Fruit fly (Drosophila melanogaster) whole organism, wandering third instar larva: Measurements from ENCODE around the gene Nab2.
A peak's percentile ranks its signal among the peaks of the same experiment; 100 is the strongest.

Experiments used
- Abd-B ChIP-seq: fragments of >200 bp; optimal IDR thresholded peaks from 2 replicates; lab custom pipeline; 2017; ENCODE audit warnings: missing biosample characterization, missing genetic modification characterization
- CG32264 ChIP-seq: fragments of 200-800 bp; sonication (Bioruptor generic); optimal IDR thresholded peaks from 2 replicates; lab custom pipeline; 2016; ENCODE audit warnings: missing biosample characterization, missing genetic modification characterization
- CG9705 ChIP-seq: fragments of 200-800 bp; sonication (Bioruptor generic); optimal IDR thresholded peaks from 2 replicates; lab custom pipeline; 2018; ENCODE audit warnings: missing biosample characterization, mild to moderate bottlenecking, missing genetic modification characterization
- CrebA ChIP-seq: fragments of 200-800 bp; sonication (Bioruptor generic); optimal IDR thresholded peaks from 2 replicates; lab custom pipeline; 2016; ENCODE audit warnings: missing biosample characterization, mild to moderate bottlenecking, missing genetic modification characterization, borderline replicate concordance
- Dfd ChIP-seq: fragments of >200 bp; optimal IDR thresholded peaks from 2 replicates; lab custom pipeline; 2017; ENCODE audit warnings: missing biosample characterization, missing genetic modification characterization
- Dif ChIP-seq: fragments of 200-275, 200-300 bp; sonication (Bioruptor generic); optimal IDR thresholded peaks from 2 replicates; lab custom pipeline; 2018; ENCODE audit warnings: missing biosample characterization, missing genetic modification characterization; ENCODE audit not compliant: partially characterized antibody
- GATAd ChIP-seq: sonication (Bioruptor generic); optimal IDR thresholded peaks from 2 replicates; lab custom pipeline; 2016; ENCODE audit warnings: missing biosample characterization, missing genetic modification characterization
- HLH106 ChIP-seq: fragments of 200-800 bp; optimal IDR thresholded peaks from 3 replicates; lab custom pipeline; 2019; ENCODE audit warnings: missing biosample characterization, mild to moderate bottlenecking, missing genetic modification characterization, moderate library complexity
- Hnf4 ChIP-seq: fragments of 200-800 bp; sonication (Bioruptor generic); optimal IDR thresholded peaks from 2 replicates; lab custom pipeline; 2016; ENCODE audit warnings: missing biosample characterization, mild to moderate bottlenecking, missing genetic modification characterization
- Hr78 ChIP-seq: fragments of >200 bp; optimal IDR thresholded peaks from 2 replicates; lab custom pipeline; 2017; ENCODE audit warnings: missing biosample characterization, missing genetic modification characterization
- Hr83 ChIP-seq: fragments of 200-300 bp; sonication (Bioruptor generic); optimal IDR thresholded peaks from 2 replicates; lab custom pipeline; 2016; ENCODE audit warnings: missing biosample characterization, mild to moderate bottlenecking, missing genetic modification characterization, moderate library complexity; ENCODE audit not compliant: poor library complexity, severe bottlenecking
- Jra ChIP-seq: sonication (Bioruptor generic); optimal IDR thresholded peaks from 2 replicates; lab custom pipeline; 2016; ENCODE audit warnings: missing biosample characterization, missing genetic modification characterization
- Mio ChIP-seq: sonication (Bioruptor generic); optimal IDR thresholded peaks from 2 replicates; lab custom pipeline; 2016; ENCODE audit warnings: missing biosample characterization, missing genetic modification characterization
- Myc ChIP-seq: fragments of >200 bp; optimal IDR thresholded peaks from 2 replicates; lab custom pipeline; 2017
- N ChIP-seq: fragments of >200 bp; optimal IDR thresholded peaks from 2 replicates; lab custom pipeline; 2018; ENCODE audit warnings: missing biosample characterization, missing external identifiers, missing genetic modification characterization
- OdsH ChIP-seq: fragments of 200-800 bp; sonication (Bioruptor generic); optimal IDR thresholded peaks from 2 replicates; lab custom pipeline; 2016; ENCODE audit warnings: missing biosample characterization, mild to moderate bottlenecking, missing genetic modification characterization
- Rel ChIP-seq, 2 experiments: fragments of 200-800 bp; sonication (Bioruptor generic) in 1 of 2; optimal IDR thresholded peaks; 2 replicates in 1 of 2; 3 replicates in 1 of 2; lab custom pipeline; 2016 to 2019; ENCODE audit warnings: mild to moderate bottlenecking in 2 of 2, missing biosample characterization in 2 of 2, missing genetic modification characterization in 2 of 2, moderate library complexity in 1 of 2
- Sp1 ChIP-seq: fragments of 200-800 bp; sonication (Bioruptor generic); optimal IDR thresholded peaks from 3 replicates; lab custom pipeline; 2019; ENCODE audit warnings: missing biosample characterization, mild to moderate bottlenecking, missing genetic modification characterization, moderate library complexity
- Vsx2 ChIP-seq: fragments of 200-300, 225-300 bp; sonication (Bioruptor generic); optimal IDR thresholded peaks from 2 replicates; lab custom pipeline; 2018; ENCODE audit warnings: missing biosample characterization, missing genetic modification characterization; ENCODE audit not compliant: partially characterized antibody
- br ChIP-seq: fragments of 200-800 bp; sonication (Bioruptor generic); optimal IDR thresholded peaks from 2 replicates; lab custom pipeline; 2016; ENCODE audit warnings: missing biosample characterization, missing genetic modification characterization
- brk ChIP-seq: fragments of 200-800 bp; sonication (Bioruptor generic); optimal IDR thresholded peaks from 2 replicates; lab custom pipeline; 2016; ENCODE audit warnings: missing biosample characterization, mild to moderate bottlenecking, missing genetic modification characterization
- dl ChIP-seq, 2 experiments: fragments of 175-275, 200-275 bp in 1 of 2; fragments of 200-275 bp in 1 of 2; sonication (Bioruptor generic); optimal IDR thresholded peaks; lab custom pipeline; 2018; ENCODE audit warnings: mild to moderate bottlenecking in 2 of 2, missing biosample characterization in 2 of 2, missing genetic modification characterization in 2 of 2, moderate library complexity in 2 of 2; ENCODE audit not compliant: partially characterized antibody in 2 of 2, insufficient read depth in 1 of 2
- dmrt93B ChIP-seq: fragments of 200-800 bp; sonication (Bioruptor generic); optimal IDR thresholded peaks from 2 replicates; lab custom pipeline; 2018; ENCODE audit warnings: missing biosample characterization, mild to moderate bottlenecking, missing genetic modification characterization
- dsf ChIP-seq: sonication (Bioruptor generic); optimal IDR thresholded peaks from 2 replicates; lab custom pipeline; 2016; ENCODE audit warnings: missing biosample characterization, missing genetic modification characterization, borderline replicate concordance
- ey ChIP-seq: fragments of 200-800 bp; sonication (Bioruptor generic); optimal IDR thresholded peaks from 2 replicates; lab custom pipeline; 2016; ENCODE audit warnings: missing biosample characterization, missing genetic modification characterization
- foxo ChIP-seq, 2 experiments: fragments of 200-800 bp; sonication (Bioruptor generic); optimal IDR thresholded peaks; 2 replicates in 1 of 2; 3 replicates in 1 of 2; lab custom pipeline; 2016 to 2017; ENCODE audit warnings: missing biosample characterization in 2 of 2, missing genetic modification characterization in 2 of 2
- fru ChIP-seq: fragments of 200-800 bp; sonication (Bioruptor generic); optimal IDR thresholded peaks from 3 replicates; lab custom pipeline; 2016; ENCODE audit warnings: missing biosample characterization, mild to moderate bottlenecking, missing genetic modification characterization
- h ChIP-seq: fragments of 200-800 bp; sonication (Bioruptor generic); optimal IDR thresholded peaks from 3 replicates; lab custom pipeline; 2016; ENCODE audit warnings: missing biosample characterization, mild to moderate bottlenecking, missing genetic modification characterization
- jim ChIP-seq: fragments of 175-275, 200-325 bp; sonication (Bioruptor generic); optimal IDR thresholded peaks from 2 replicates; lab custom pipeline; 2016; ENCODE audit warnings: missing biosample characterization, mild to moderate bottlenecking, missing genetic modification characterization
- lola ChIP-seq: fragments of >200 bp; optimal IDR thresholded peaks from 2 replicates; lab custom pipeline; 2017; ENCODE audit warnings: missing biosample characterization, missing genetic modification characterization
- pan ChIP-seq: fragments of >200 bp; optimal IDR thresholded peaks from 2 replicates; lab custom pipeline; 2017
- psq ChIP-seq: fragments of 200-800 bp; sonication (Bioruptor generic); optimal IDR thresholded peaks from 3 replicates; lab custom pipeline; 2017; ENCODE audit warnings: missing biosample characterization, mild to moderate bottlenecking, missing genetic modification characterization, moderate library complexity
- rgr ChIP-seq: fragments of 200-800 bp; sonication (Bioruptor generic); optimal IDR thresholded peaks from 3 replicates; lab custom pipeline; 2016; ENCODE audit warnings: missing biosample characterization, mild to moderate bottlenecking, missing genetic modification characterization
- sage ChIP-seq: fragments of 200-800 bp; sonication (Bioruptor generic); optimal IDR thresholded peaks from 2 replicates; lab custom pipeline; 2016; ENCODE audit warnings: missing biosample characterization, mild to moderate bottlenecking, missing genetic modification characterization
- sv ChIP-seq: fragments of 200-800 bp; sonication (Bioruptor generic); optimal IDR thresholded peaks from 3 replicates; lab custom pipeline; 2016; ENCODE audit warnings: missing biosample characterization, missing genetic modification characterization
- tai ChIP-seq: sonication (Bioruptor generic); optimal IDR thresholded peaks from 2 replicates; lab custom pipeline; 2016; ENCODE audit warnings: missing biosample characterization, missing genetic modification characterization
- usp ChIP-seq: fragments of >200 bp; optimal IDR thresholded peaks from 2 replicates; lab custom pipeline; 2017; ENCODE audit warnings: missing biosample characterization, missing genetic modification characterization
- woc ChIP-seq: sonication (Bioruptor generic); optimal IDR thresholded peaks from 2 replicates; lab custom pipeline; 2016; ENCODE audit warnings: missing biosample characterization, mild to moderate bottlenecking, missing genetic modification characterization

Gene Nab2

dm6 chr3R:24276104-24277008 is 41.9 kb downstream of the Nab2 start, which contains the start of gene Orct:
Orct (plus strand) TSS chr3R:24276260.
- TF ChIP-seq lola (GFP tag; lab: Kevin White, UChicago): no peak
- TF ChIP-seq br (GFP tag; lab: Kevin White, UChicago): peak; percentile 67
- no peak for TF ChIP-seq Dfd (GFP tag; lab: Kevin White, UChicago)
- TF ChIP-seq Abd-B (GFP tag; lab: Kevin White, UChicago): no peak
- no peak for TF ChIP-seq Hr83 (GFP tag; lab: Kevin White, UChicago)
- TF ChIP-seq Dif (GFP tag; lab: Kevin White, UChicago): peak; percentile 46
- peak; percentile 71 for TF ChIP-seq psq
- TF ChIP-seq dl (GFP tag; optimal IDR thresholded peaks at IDR 0.05; lab: Kevin White, UChicago; ENCODE audit: insufficient read depth in 1 of 2, partially characterized antibody in 2 of 2): no peak
- TF ChIP-seq Mio (GFP tag; lab: Kevin White, UChicago): no peak
- TF ChIP-seq OdsH (GFP tag; lab: Kevin White, UChicago): peak; percentile 53
- TF ChIP-seq Rel (GFP tag; optimal IDR thresholded peaks at IDR 0.05; lab: Kevin White, UChicago): no peak
- TF ChIP-seq Rel (tag; optimal IDR thresholded peaks at IDR 0.05; lab: Kevin White, UChicago): peak; percentile 34
- peak; percentile 76 for TF ChIP-seq fru (GFP tag; lab: Kevin White, UChicago)
- no peak for TF ChIP-seq Vsx2
- peak; percentile 19 for TF ChIP-seq Jra (GFP tag; lab: Kevin White, UChicago)
- no peak for TF ChIP-seq CG32264
- peak; percentile 75 for TF ChIP-seq HLH106 (tag; lab: Kevin White, UChicago)
- peak; percentile 53 for TF ChIP-seq CG9705 (GFP tag; lab: Kevin White, UChicago)
- TF ChIP-seq GATAd (GFP tag; lab: Kevin White, UChicago): no peak
- no peak for TF ChIP-seq pan
- no peak for TF ChIP-seq CrebA
- TF ChIP-seq Hr78: no peak
- TF ChIP-seq Sp1 (GFP tag; lab: Kevin White, UChicago): peak; percentile 74
- TF ChIP-seq woc (GFP tag; lab: Kevin White, UChicago): peak; percentile 26
- TF ChIP-seq rgr (GFP tag; lab: Kevin White, UChicago): peak; percentile 69
- no peak for TF ChIP-seq brk (GFP tag; lab: Kevin White, UChicago)
- no peak for TF ChIP-seq tai
- TF ChIP-seq ey: peak; percentile 58
- no peak for TF ChIP-seq jim (GFP tag; lab: Kevin White, UChicago)
- TF ChIP-seq N: no peak
- no peak for TF ChIP-seq dsf
- TF ChIP-seq Hnf4 (GFP tag; lab: Kevin White, UChicago): peak; percentile 20
- peak; percentile 6 for TF ChIP-seq sv (GFP tag; lab: Kevin White, UChicago)
- no peak for TF ChIP-seq sage (GFP tag; lab: Kevin White, UChicago)
- TF ChIP-seq Myc: no peak
- TF ChIP-seq usp (GFP tag; lab: Kevin White, UChicago): no peak
- TF ChIP-seq dmrt93B (GFP tag; lab: Kevin White, UChicago): peak; percentile 59
- peak; percentile 64 for TF ChIP-seq h
- TF ChIP-seq foxo (GFP tag; optimal IDR thresholded peaks at IDR 0.05; lab: Kevin White, UChicago): peak in 1 of 2 experiments; percentile 74
- TF ChIP-seq, all 38 proteins: peak for 18

dm6 chr3R:24275463-24275862 is 42.8 kb downstream of the Nab2 start:
- TF ChIP-seq Myc (no peak), Rel (GFP tag; optimal IDR thresholded peaks at IDR 0.05; lab: Kevin White, UChicago) (no peak), Rel (tag; optimal IDR thresholded peaks at IDR 0.05; lab: Kevin White, UChicago) (no peak), Abd-B (GFP tag; lab: Kevin White, UChicago) (no peak), jim (GFP tag; lab: Kevin White, UChicago) (no peak), HLH106 (tag; lab: Kevin White, UChicago) (no peak), CG9705 (GFP tag; lab: Kevin White, UChicago) (no peak), woc (GFP tag; lab: Kevin White, UChicago) (no peak), Hr83 (GFP tag; lab: Kevin White, UChicago) (no peak)
